Worm (Caenorhabditis elegans) whole organism, L4 larva: ENCODE results near the gene F13E9.19.
A peak's percentile ranks its signal among the peaks of the same experiment; 100 is the strongest.

ENCODE experiments used
- F10B5.3 ChIP-seq: sonication (generic microtip); optimal IDR thresholded peaks from 2 replicates; lab custom pipeline; 2016; ENCODE audit warnings: mild to moderate bottlenecking, missing genetic modification characterization, missing compliant biosample characterization
- F26F4.8 ChIP-seq: fragments of 200-800 bp; sonication (Bioruptor generic); conservative IDR thresholded peaks from 2 replicates; pipeline ENCODE4 v1.3.6; 2022; ENCODE audit warnings: missing genetic modification characterization, missing compliant biosample characterization
- F37D6.2 ChIP-seq: sonication (generic microtip); optimal IDR thresholded peaks from 2 replicates; lab custom pipeline; 2016; ENCODE audit warnings: mild to moderate bottlenecking, missing genetic modification characterization, missing compliant biosample characterization
- F49E8.2 ChIP-seq: sonication (generic microtip); optimal IDR thresholded peaks from 2 replicates; lab custom pipeline; 2016; ENCODE audit warnings: missing compliant biosample characterization, mild to moderate bottlenecking, missing genetic modification characterization, borderline replicate concordance
- R02D3.7 ChIP-seq: fragments of 150-350 bp; sonication (generic microtip); optimal IDR thresholded peaks from 3 replicates; lab custom pipeline; 2014; ENCODE audit warnings: missing biosample characterization, missing genetic modification characterization
- T20F7.1 ChIP-seq: fragments of 200-800 bp; sonication (Bioruptor generic); optimal IDR thresholded peaks from 2 replicates; lab custom pipeline; 2018; ENCODE audit warnings: mild to moderate bottlenecking, missing genetic modification characterization, missing compliant biosample characterization
- T26A8.4 ChIP-seq: fragments of 200-800 bp; sonication (Bioruptor generic); IDR thresholded peaks from 2 replicates; pipeline ENCODE4 v1.3.6; 2022; ENCODE audit warnings: missing genetic modification characterization, missing compliant biosample characterization
- Y105C5A.15 ChIP-seq: fragments of 200-800 bp; sonication (Bioruptor generic); IDR thresholded peaks from 2 replicates; pipeline ENCODE4 v1.3.6; 2022; ENCODE audit warnings: missing genetic modification characterization, missing compliant biosample characterization
- Y75B8A.6 ChIP-seq: fragments of 200-800 bp; sonication (Bioruptor generic); IDR thresholded peaks from 2 replicates; pipeline ENCODE4 v1.3.6; 2022; ENCODE audit warnings: missing genetic modification reagents, missing genetic modification characterization, missing compliant biosample characterization
- aha-1 ChIP-seq: fragments of 150-350 bp; peaks from one replicate; lab custom pipeline; 2014; ENCODE audit warnings: missing biosample characterization, missing genetic modification characterization
- ama-1 ChIP-seq: fragments of 150-350 bp; optimal IDR thresholded peaks from 2 replicates; lab custom pipeline; 2014; ENCODE audit warnings: inconsistent platforms, mixed read lengths
- attf-4 ChIP-seq: sonication (generic microtip); optimal IDR thresholded peaks from 3 replicates; lab custom pipeline; 2017; ENCODE audit warnings: missing biosample characterization, missing genetic modification characterization
- ceh-32 ChIP-seq: sonication (generic microtip); optimal IDR thresholded peaks from 2 replicates; lab custom pipeline; 2016; ENCODE audit warnings: mild to moderate bottlenecking, missing genetic modification characterization, missing compliant biosample characterization; ENCODE audit not compliant: poor library complexity
- ces-1 ChIP-seq: fragments of 150-350 bp; sonication (generic microtip); optimal IDR thresholded peaks from 4 replicates; lab custom pipeline; 2014; ENCODE audit warnings: missing biosample characterization, missing genetic modification reagents, missing genetic modification characterization
- daf-8 ChIP-seq: fragments of 200-800 bp; sonication (Bioruptor generic); IDR thresholded peaks from 2 replicates; pipeline ENCODE4 v1.3.6; 2022; ENCODE audit warnings: missing genetic modification characterization, missing compliant biosample characterization
- dpl-1 ChIP-seq: fragments of 150-350 bp; optimal IDR thresholded peaks from 2 replicates; lab custom pipeline; 2014; ENCODE audit warnings: missing biosample characterization, missing genetic modification reagents, missing genetic modification characterization
- duxl-1 ChIP-seq: sonication (generic microtip); optimal IDR thresholded peaks from 2 replicates; lab custom pipeline; 2016; ENCODE audit warnings: mild to moderate bottlenecking, missing genetic modification characterization, moderate library complexity, missing compliant biosample characterization; ENCODE audit not compliant: poor library complexity
- dve-1 ChIP-seq: sonication (generic microtip); optimal IDR thresholded peaks from 2 replicates; lab custom pipeline; 2017; ENCODE audit warnings: antibody characterized with exemption, mild to moderate bottlenecking, missing genetic modification characterization, missing compliant biosample characterization; ENCODE audit not compliant: insufficient read depth
- egl-43 ChIP-seq: fragments of 200-800 bp; sonication (Bioruptor generic); IDR thresholded peaks from 2 replicates; pipeline ENCODE4 v1.3.6; 2022; ENCODE audit warnings: missing genetic modification reagents, missing genetic modification characterization, missing compliant biosample characterization
- fkh-10 ChIP-seq: fragments of 150-350 bp; optimal IDR thresholded peaks from 2 replicates; lab custom pipeline; 2014; ENCODE audit warnings: missing biosample characterization, missing genetic modification reagents, missing genetic modification characterization
- hlh-11 ChIP-seq: fragments of 200-800 bp; sonication (Bioruptor generic); optimal IDR thresholded peaks from 2 replicates; lab custom pipeline; 2018; ENCODE audit warnings: mild to moderate bottlenecking, missing genetic modification characterization, missing compliant biosample characterization
- hlh-30 ChIP-seq: sonication (generic microtip); optimal IDR thresholded peaks from 2 replicates; lab custom pipeline; 2017; ENCODE audit warnings: antibody characterized with exemption, mild to moderate bottlenecking, missing genetic modification characterization, missing compliant biosample characterization; ENCODE audit not compliant: insufficient read depth
- jun-1 ChIP-seq: fragments of 150-350 bp; optimal IDR thresholded peaks from 2 replicates; lab custom pipeline; 2014; ENCODE audit warnings: missing biosample characterization, missing genetic modification reagents, missing genetic modification characterization
- lin-1 ChIP-seq: fragments of 200-800 bp; sonication (Bioruptor generic); IDR thresholded peaks from 2 replicates; pipeline ENCODE4 v1.3.6; 2022; ENCODE audit warnings: missing genetic modification reagents, missing genetic modification characterization, missing compliant biosample characterization
- lin-13 ChIP-seq: fragments of 150-350 bp; optimal IDR thresholded peaks from 2 replicates; lab custom pipeline; 2014; ENCODE audit warnings: missing biosample characterization, missing genetic modification reagents, missing genetic modification characterization
- lin-38 ChIP-seq: fragments of 200-800 bp; sonication (Bioruptor generic); IDR thresholded peaks from 2 replicates; pipeline ENCODE4 v1.3.6; 2022; ENCODE audit warnings: missing genetic modification reagents, missing genetic modification characterization, missing compliant biosample characterization
- mdt-29 ChIP-seq: fragments of 200-800 bp; sonication (Bioruptor generic); IDR thresholded peaks from 2 replicates; pipeline ENCODE4 v1.3.6; 2022; ENCODE audit warnings: missing genetic modification reagents, missing genetic modification characterization, missing compliant biosample characterization
- mep-1 ChIP-seq: fragments of 150-350 bp; sonication (generic microtip); optimal IDR thresholded peaks from 3 replicates; lab custom pipeline; 2014; ENCODE audit warnings: missing biosample characterization, missing genetic modification characterization
- mes-2 ChIP-seq: sonication (generic microtip); optimal IDR thresholded peaks from 2 replicates; lab custom pipeline; 2016; ENCODE audit warnings: missing genotype, mild to moderate bottlenecking, missing genetic modification characterization, missing compliant biosample characterization; ENCODE audit not compliant: poor library complexity, severe bottlenecking
- mxl-2 ChIP-seq: fragments of 200-800 bp; sonication (Bioruptor generic); conservative IDR thresholded peaks from 2 replicates; pipeline ENCODE4 v1.3.6; 2022; ENCODE audit warnings: missing genetic modification reagents, missing genetic modification characterization, missing compliant biosample characterization
- nhr-237 ChIP-seq: sonication (generic microtip); optimal IDR thresholded peaks from 2 replicates; lab custom pipeline; 2017; ENCODE audit warnings: missing biosample characterization, missing genetic modification characterization
- nhr-28 ChIP-seq: fragments of 150-350 bp; optimal IDR thresholded peaks from 2 replicates; lab custom pipeline; 2014; ENCODE audit warnings: missing biosample characterization, missing genetic modification characterization
- nhr-41 ChIP-seq: fragments of 200-800 bp; sonication (Bioruptor generic); IDR thresholded peaks from 2 replicates; pipeline ENCODE4 v1.3.6; 2022; ENCODE audit warnings: missing genetic modification reagents, missing genetic modification characterization, missing compliant biosample characterization
- nhr-42 ChIP-seq: fragments of 200-800 bp; sonication (Bioruptor generic); IDR thresholded peaks from 2 replicates; pipeline ENCODE4 v1.3.6; 2022; ENCODE audit warnings: missing genetic modification characterization, missing compliant biosample characterization
- nhr-6 ChIP-seq: fragments of 150-350 bp; optimal IDR thresholded peaks from 2 replicates; lab custom pipeline; 2014; ENCODE audit warnings: missing biosample characterization, missing genetic modification characterization
- nhr-76 ChIP-seq: fragments of 150-350 bp; optimal IDR thresholded peaks from 2 replicates; lab custom pipeline; 2014; ENCODE audit warnings: missing biosample characterization, missing genetic modification characterization
- pha-4 ChIP-seq, 2 experiments: fragments of 150-350 bp in 1 of 2; fragments of 200-800 bp in 1 of 2; sonication (Bioruptor generic) in 1 of 2; IDR thresholded peaks in 1 of 2; optimal IDR thresholded peaks in 1 of 2; 2 replicates each; pipeline versions ENCODE4 v1.3.6 to Lab custom; 2014 to 2022; ENCODE audit warnings: missing genetic modification characterization in 2 of 2, missing genetic modification reagents in 2 of 2, missing biosample characterization in 1 of 2, missing compliant biosample characterization in 1 of 2
- php-3 ChIP-seq: fragments of 200-800 bp; sonication (Bioruptor generic); IDR thresholded peaks from 2 replicates; pipeline ENCODE4 v1.3.6; 2022; ENCODE audit warnings: missing genetic modification reagents, missing genetic modification characterization, missing compliant biosample characterization
- pqm-1 ChIP-seq: sonication (generic microtip); optimal IDR thresholded peaks from 2 replicates; lab custom pipeline; 2017; ENCODE audit warnings: missing biosample characterization, missing genetic modification characterization
- skn-1 ChIP-seq: fragments of 150-350 bp; optimal IDR thresholded peaks from 2 replicates; lab custom pipeline; 2014; ENCODE audit warnings: missing biosample characterization, missing genetic modification characterization
- spr-3 ChIP-seq: fragments of 200-800 bp; sonication (Bioruptor generic); optimal IDR thresholded peaks from 2 replicates; lab custom pipeline; 2018; ENCODE audit warnings: mild to moderate bottlenecking, missing genetic modification characterization, missing compliant biosample characterization
- tra-1 ChIP-seq: fragments of 200-800 bp; sonication (Bioruptor generic); IDR thresholded peaks from 2 replicates; pipeline ENCODE4 v1.3.6; 2022; ENCODE audit warnings: missing genetic modification reagents, missing genetic modification characterization, missing compliant biosample characterization
- unc-39 ChIP-seq: sonication (generic microtip); optimal IDR thresholded peaks from 2 replicates; lab custom pipeline; 2017; ENCODE audit warnings: missing biosample characterization, missing genetic modification characterization
- unc-62 ChIP-seq, 3 experiments: fragments of 150-350 bp in 1 of 3; sonication (generic microtip); optimal IDR thresholded peaks in 2 of 3; peaks in 1 of 3; 1 replicate in 1 of 3; 2 replicates in 2 of 3; lab custom pipeline; 2014 to 2017; ENCODE audit warnings: missing biosample characterization in 3 of 3, missing genetic modification characterization in 3 of 3, missing genetic modification reagents in 3 of 3, missing genotype in 1 of 3
- vab-7 ChIP-seq: fragments of 200-800 bp; sonication (Bioruptor generic); IDR thresholded peaks from 2 replicates; pipeline ENCODE4 v1.3.6; 2022; ENCODE audit warnings: missing genetic modification reagents, missing genetic modification characterization, missing compliant biosample characterization
- zfp-3 ChIP-seq: fragments of 200-800 bp; sonication (Bioruptor generic); conservative IDR thresholded peaks from 2 replicates; pipeline ENCODE4 v1.3.6; 2022; ENCODE audit warnings: missing genetic modification reagents, missing genetic modification characterization, missing compliant biosample characterization
- zip-2 ChIP-seq: fragments of 150-350 bp; optimal IDR thresholded peaks from 2 replicates; lab custom pipeline; 2014; ENCODE audit warnings: missing biosample characterization, missing genetic modification characterization

F13E9.19 gene

DNA sequence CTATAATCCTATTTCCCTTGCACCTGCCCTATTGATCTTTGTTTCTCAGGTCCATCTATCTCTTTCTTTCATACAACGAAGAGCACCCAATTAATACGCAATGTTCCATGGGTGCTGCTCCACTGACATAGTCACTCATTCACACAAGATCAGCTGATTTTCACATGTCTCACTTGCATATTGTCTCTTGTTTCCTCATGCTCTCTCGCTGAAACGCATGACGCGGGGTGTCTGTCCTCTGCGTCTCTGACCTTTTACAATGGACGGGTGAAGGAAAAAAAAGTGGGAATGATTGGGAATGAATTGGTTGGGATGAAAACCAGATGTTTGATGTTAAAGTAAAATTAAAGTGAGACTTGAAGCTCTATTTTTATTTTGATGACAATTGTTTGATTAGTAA lies 36.1 kb downstream of the F13E9.19 start (continued):
- TF ChIP-seq zip-2 (tag; lab: Kevin White, UChicago): no peak
- no peak for TF ChIP-seq daf-8 (GFP tag; lab: Robert Waterston, UW)
- peak; percentile 75 for TF ChIP-seq mes-2 (tag; lab: Kevin White, UChicago)
- TF ChIP-seq nhr-6 (tag; lab: Kevin White, UChicago): peak; percentile 67
- TF ChIP-seq mdt-29 (GFP tag; lab: Robert Waterston, UW): peak; percentile 80
- peak in 1 of 2 experiments; percentile 98 for TF ChIP-seq unc-62 (GFP tag; optimal IDR thresholded peaks at IDR 0.05 in 1 of 2; lab: Kevin White, UChicago)
- TF ChIP-seq unc-62 (tag; optimal IDR thresholded peaks at IDR 0.05; lab: Kevin White, UChicago): no peak
- TF ChIP-seq vab-7: peak; percentile 54
- TF ChIP-seq F37D6.2 (tag; lab: Kevin White, UChicago): peak; percentile 63
- peak; percentile 99 for TF ChIP-seq hlh-11 (tag; lab: Kevin White, UChicago)
- TF ChIP-seq ama-1 (lab: Kevin White, UChicago): peak; percentile 77
- TF ChIP-seq hlh-30 (tag; lab: Kevin White, UChicago): peak; percentile 100
- TF ChIP-seq pqm-1 (tag; lab: Kevin White, UChicago): no peak
- TF ChIP-seq zfp-3 (GFP tag; lab: Robert Waterston, UW): peak; percentile 50; the same call in 1 of the 2 replicates
- TF ChIP-seq nhr-237 (tag; lab: Kevin White, UChicago): no peak
- TF ChIP-seq nhr-28 (tag; lab: Kevin White, UChicago): peak; percentile 55
- peak; percentile 84 for TF ChIP-seq tra-1 (GFP tag; lab: Robert Waterston, UW)
- no peak for TF ChIP-seq ces-1 (GFP tag; lab: Kevin White, UChicago)
- peak; percentile 91 for TF ChIP-seq mxl-2
- peak; percentile 59 for TF ChIP-seq dpl-1 (GFP tag; lab: Kevin White, UChicago)
- peak; percentile 9 for TF ChIP-seq skn-1 (tag; lab: Kevin White, UChicago)
- TF ChIP-seq F10B5.3: no peak
- 0 out of 2 replicates have a peak, but pooled peaks have one; percentile 54 for TF ChIP-seq lin-1
- TF ChIP-seq unc-39 (tag; lab: Kevin White, UChicago): no peak
- peak; percentile 90 for TF ChIP-seq mep-1 (tag; lab: Kevin White, UChicago)
- TF ChIP-seq attf-4: peak; percentile 62
- no peak for TF ChIP-seq Y105C5A.15
- TF ChIP-seq T20F7.1 (GFP tag; lab: Kevin White, UChicago): peak; percentile 78
- peak; percentile 75 for TF ChIP-seq aha-1 (tag; lab: Kevin White, UChicago)
- TF ChIP-seq dve-1 (tag; lab: Kevin White, UChicago): peak; percentile 79
- TF ChIP-seq php-3 (GFP tag; lab: Robert Waterston, UW): peak; percentile 44; the same call in 1 of the 2 replicates
- TF ChIP-seq nhr-41: 0 out of 2 replicates have a peak, but pooled peaks have one; percentile 29
- no peak for TF ChIP-seq nhr-42

DNA sequence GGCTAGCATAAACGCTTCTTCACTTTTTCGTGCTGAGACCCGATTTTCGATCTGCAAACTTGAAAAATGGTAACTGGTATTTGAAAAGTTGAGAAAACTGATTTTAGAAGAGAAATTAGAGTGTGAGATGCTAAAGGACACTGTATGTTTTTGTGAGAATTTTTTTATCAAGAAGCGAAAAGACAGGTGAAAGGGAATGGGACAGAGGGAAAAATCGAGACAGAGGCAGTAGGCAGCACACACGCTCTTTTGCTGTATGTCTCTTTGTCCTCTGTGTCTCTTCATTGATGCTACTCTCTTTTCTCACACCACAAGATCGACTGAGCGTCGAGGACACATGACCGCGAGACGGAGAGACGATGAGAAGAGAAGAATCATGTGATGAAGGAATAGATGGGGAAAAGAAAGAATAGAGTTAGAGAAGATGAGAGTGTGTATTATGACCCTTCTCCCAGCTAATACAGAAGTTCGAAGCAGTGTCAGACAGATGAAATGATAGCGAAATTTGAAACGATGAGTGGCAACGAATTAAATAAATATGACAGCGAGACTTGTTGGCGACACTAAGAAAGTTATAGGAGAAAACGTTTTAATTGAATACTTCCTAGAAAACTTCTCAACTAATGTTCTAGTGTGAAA lies 36.8 kb downstream of the F13E9.19 start, which contains the start of gene lgg-2:
Gene lgg-2 (minus strand): TSS at position 51 of the 639 bp plus-strand sequence.
- peak; percentile 91 for TF ChIP-seq jun-1 (tag; lab: Kevin White, UChicago)
- TF ChIP-seq daf-8 (GFP tag; lab: Robert Waterston, UW): no peak
- TF ChIP-seq nhr-76 (tag; lab: Kevin White, UChicago): peak; percentile 22
- TF ChIP-seq pqm-1 (tag; lab: Kevin White, UChicago): peak; percentile 74
- no peak for TF ChIP-seq F26F4.8
- TF ChIP-seq vab-7: no peak
- TF ChIP-seq unc-39 (tag; lab: Kevin White, UChicago): no peak
- peak; percentile 87 for TF ChIP-seq T26A8.4 (GFP tag; lab: Robert Waterston, UW)
- TF ChIP-seq nhr-6 (tag; lab: Kevin White, UChicago): peak; percentile 97
- TF ChIP-seq nhr-41: peak; percentile 84
- TF ChIP-seq spr-3 (GFP tag; lab: Kevin White, UChicago): no peak
- TF ChIP-seq R02D3.7 (tag; lab: Kevin White, UChicago): no peak
- TF ChIP-seq fkh-10 (GFP tag; lab: Kevin White, UChicago): peak; percentile 47
- TF ChIP-seq lin-38: peak; percentile 73
- TF ChIP-seq duxl-1: peak; percentile 69
- TF ChIP-seq php-3 (GFP tag; lab: Robert Waterston, UW): 0 out of 2 replicates have a peak, but pooled peaks have one; percentile 55
- peak; percentile 4 for TF ChIP-seq ceh-32 (tag; lab: Kevin White, UChicago)
- TF ChIP-seq egl-43: peak; percentile 65; the same call in 1 of the 2 replicates
- no peak for TF ChIP-seq F49E8.2 (tag; lab: Kevin White, UChicago)
- TF ChIP-seq Y75B8A.6 (GFP tag; lab: Robert Waterston, UW): no peak
- TF ChIP-seq F10B5.3: peak; percentile 6
- peak; percentile 78 for TF ChIP-seq pha-4 (GFP tag; IDR thresholded peaks at IDR 0.05; lab: Robert Waterston, UW)
- TF ChIP-seq pha-4 (tag; optimal IDR thresholded peaks at IDR 0.05; lab: Kevin White, UChicago): peak; percentile 98
- peak; percentile 89 for TF ChIP-seq lin-13 (GFP tag; lab: Kevin White, UChicago)
- peak; percentile 80 for TF ChIP-seq F37D6.2 (tag; lab: Kevin White, UChicago)
